Fruit fly (Drosophila melanogaster): ENCODE data around the gene Mpc1.

Gene Mpc1

dm6 chr3R:18913856-18914593 lies 14.4 kb downstream of the Mpc1 start:
- TF ChIP-seq CG12605 (GFP tag; IDR thresholded peaks at IDR 0.05) (peak; percentile 75), CG34367 (tag; optimal IDR thresholded peaks at IDR 0.05) (peak; percentile 49), gl (tag; optimal IDR thresholded peaks at IDR 0.05) (no peak), Pif1A (GFP tag; optimal IDR thresholded peaks at IDR 0.05) (peak; percentile 71), Ets98B (GFP tag; IDR thresholded peaks at IDR 0.05) (peak; percentile 67), CG13204 (GFP tag; optimal IDR thresholded peaks at IDR 0.05) (peak; percentile 24), CG8159 (tag; optimal IDR thresholded peaks at IDR 0.05) (peak; percentile 58), CG8301 (tag; optimal IDR thresholded peaks at IDR 0.05) (peak; percentile 47), Pif1B (GFP tag; optimal IDR thresholded peaks at IDR 0.05) (peak; percentile 3), CG17806 (tag; optimal IDR thresholded peaks at IDR 0.05) (peak; percentile 39), CG32121 (GFP tag; IDR thresholded peaks at IDR 0.05) (peak; percentile 60), D1 (tag; optimal IDR thresholded peaks at IDR 0.05) (no peak), EcR (GFP tag; optimal IDR thresholded peaks at IDR 0.05) (peak; percentile 22), fd96Ca (GFP tag; IDR thresholded peaks at IDR 0.05) (0 out of 3 replicates have a peak, but pooled peaks have one; percentile 34), CG9948 (tag; optimal IDR thresholded peaks at IDR 0.05) (peak; percentile 20), CG15710 (tag; optimal IDR thresholded peaks at IDR 0.05) (peak; percentile 54), CG10348 (GFP tag; IDR thresholded peaks at IDR 0.05) (no peak), rn (GFP tag; IDR thresholded peaks at IDR 0.05) (0 out of 2 replicates have a peak, but pooled peaks have one; percentile 40), CG4496 (GFP tag; IDR thresholded peaks at IDR 0.05) (peak; percentile 78), Snoo (tag; optimal IDR thresholded peaks at IDR 0.05) (peak; percentile 62), CG14655 (GFP tag; optimal IDR thresholded peaks at IDR 0.05) (peak; percentile 64)

dm6 chr3R:18912782-18913331 lies 15.6 kb downstream of the Mpc1 start, which contains the start of gene Sgsh:
Gene Sgsh, minus strand, starts transcription at chr3R:18912922.
- TF ChIP-seq CG14655 (GFP tag; optimal IDR thresholded peaks at IDR 0.05) (peak; percentile 18), CG8159 (tag; optimal IDR thresholded peaks at IDR 0.05) (peak; percentile 28), rn (GFP tag; IDR thresholded peaks at IDR 0.05) (no peak), Pif1B (GFP tag; optimal IDR thresholded peaks at IDR 0.05) (peak; percentile 13), CG4496 (GFP tag; IDR thresholded peaks at IDR 0.05) (peak; percentile 41; the same call in 2 of the 3 replicates), EcR (GFP tag; optimal IDR thresholded peaks at IDR 0.05) (peak; percentile 40)

- no peak for TF ChIP-seq rn (GFP tag; IDR thresholded peaks at IDR 0.05)
- no peak for TF ChIP-seq CG32121 (GFP tag; IDR thresholded peaks at IDR 0.05)
- no peak for TF ChIP-seq CG12605 (GFP tag; IDR thresholded peaks at IDR 0.05)
- no peak for TF ChIP-seq CG8159 (tag; optimal IDR thresholded peaks at IDR 0.05)
- no peak for TF ChIP-seq CG15710 (tag; optimal IDR thresholded peaks at IDR 0.05)
- peak; percentile 1 for TF ChIP-seq CG17806 (tag; optimal IDR thresholded peaks at IDR 0.05)
- TF ChIP-seq D1 (tag; optimal IDR thresholded peaks at IDR 0.05), result no peak
- TF ChIP-seq CG4496 (GFP tag; IDR thresholded peaks at IDR 0.05), result no peak
- TF ChIP-seq CG9948 (tag; optimal IDR thresholded peaks at IDR 0.05), result no peak
- TF ChIP-seq CG34367 (tag; optimal IDR thresholded peaks at IDR 0.05), result no peak
- peak; percentile 3 for TF ChIP-seq CG14655 (GFP tag; optimal IDR thresholded peaks at IDR 0.05)
- TF ChIP-seq Pif1B (GFP tag; optimal IDR thresholded peaks at IDR 0.05), result no peak
These were observed 17.5 kb downstream of the Mpc1 start for dm6 chr3R:18910923-18911322.

- TF ChIP-seq CG13204 (GFP tag; optimal IDR thresholded peaks at IDR 0.05) (no peak), CG15710 (tag; optimal IDR thresholded peaks at IDR 0.05) (no peak), Pif1B (GFP tag; optimal IDR thresholded peaks at IDR 0.05) (no peak), CG8159 (tag; optimal IDR thresholded peaks at IDR 0.05) (no peak), EcR (GFP tag; optimal IDR thresholded peaks at IDR 0.05) (no peak), CG12605 (GFP tag; IDR thresholded peaks at IDR 0.05) (no peak), fd96Ca (GFP tag; IDR thresholded peaks at IDR 0.05) (no peak), CG32121 (GFP tag; IDR thresholded peaks at IDR 0.05) (no peak), CG4496 (GFP tag; IDR thresholded peaks at IDR 0.05) (no peak)
These were observed 18.1 kb downstream of the Mpc1 start for dm6 chr3R:18910336-18910735.

dm6 chr3R:18905921-18906878 lies 22.3 kb downstream of the Mpc1 start, which contains the start of gene EndoA:
Gene EndoA, plus strand, starts transcription at chr3R:18906609.
- no peak for TF ChIP-seq fd96Ca (GFP tag; IDR thresholded peaks at IDR 0.05)
- TF ChIP-seq Pif1A (GFP tag; optimal IDR thresholded peaks at IDR 0.05), result no peak
- peak; percentile 59 for TF ChIP-seq CG14655 (GFP tag; optimal IDR thresholded peaks at IDR 0.05)
- no peak for TF ChIP-seq CG12605 (GFP tag; IDR thresholded peaks at IDR 0.05)
- no peak for TF ChIP-seq EcR (GFP tag; optimal IDR thresholded peaks at IDR 0.05)
- TF ChIP-seq CG8159 (tag; optimal IDR thresholded peaks at IDR 0.05), result peak; percentile 22
- no peak for TF ChIP-seq CG8301 (tag; optimal IDR thresholded peaks at IDR 0.05)
- no peak for TF ChIP-seq rn (GFP tag; IDR thresholded peaks at IDR 0.05)
- TF ChIP-seq CG9948 (tag; optimal IDR thresholded peaks at IDR 0.05), result peak; percentile 35
- peak; percentile 48; the same call in 2 of the 3 replicates for TF ChIP-seq CG4496 (GFP tag; IDR thresholded peaks at IDR 0.05)
- TF ChIP-seq CG13204 (GFP tag; optimal IDR thresholded peaks at IDR 0.05), result no peak
- TF ChIP-seq Snoo (tag; optimal IDR thresholded peaks at IDR 0.05), result no peak
- TF ChIP-seq CG17806 (tag; optimal IDR thresholded peaks at IDR 0.05), result no peak
- no peak for TF ChIP-seq CG10348 (GFP tag; IDR thresholded peaks at IDR 0.05)
- peak; percentile 60; the same call in 1 of the 2 replicates for TF ChIP-seq CG32121 (GFP tag; IDR thresholded peaks at IDR 0.05)
- TF ChIP-seq Pif1B (GFP tag; optimal IDR thresholded peaks at IDR 0.05), result no peak
- TF ChIP-seq Ets98B (GFP tag; IDR thresholded peaks at IDR 0.05), result peak; percentile 40; the same call in 1 of the 2 replicates
- TF ChIP-seq D1 (tag; optimal IDR thresholded peaks at IDR 0.05), result no peak
- TF ChIP-seq CG34367 (tag; optimal IDR thresholded peaks at IDR 0.05), result no peak
